Fruit fly (Drosophila melanogaster) whole organism, adult: Measurements from ENCODE around the gene Hasp.

ENCODE experiments used
- CG11617 ChIP-seq: fragments of 200-800 bp; sonication (Bioruptor generic); optimal IDR thresholded peaks from 2 replicates; lab custom pipeline; 2017; ENCODE audit warnings: mild to moderate bottlenecking, missing biosample characterization, missing genetic modification reagents, missing genetic modification characterization
- CG12768 ChIP-seq: fragments of 200-800 bp; sonication (Bioruptor generic); optimal IDR thresholded peaks from 2 replicates; lab custom pipeline; 2017; ENCODE audit warnings: missing biosample characterization, missing genetic modification characterization, mild to moderate bottlenecking, moderate library complexity, missing genetic modification reagents
- CG14711 ChIP-seq: fragments of 200-800 bp; sonication (Bioruptor generic); optimal IDR thresholded peaks from 2 replicates; lab custom pipeline; 2018; ENCODE audit warnings: missing biosample characterization, mild to moderate bottlenecking, missing genetic modification characterization, moderate library complexity
- CG1620 ChIP-seq: fragments of 200-800 bp; sonication (Bioruptor generic); optimal IDR thresholded peaks from 2 replicates; lab custom pipeline; 2016; ENCODE audit warnings: missing biosample characterization, missing genetic modification characterization
- CG33017 ChIP-seq: fragments of 200-800 bp; sonication (Bioruptor generic); optimal IDR thresholded peaks from 2 replicates; lab custom pipeline; 2018; ENCODE audit warnings: missing biosample characterization, mild to moderate bottlenecking, missing genetic modification characterization, moderate library complexity
- CG5204 ChIP-seq: fragments of 200-800 bp; sonication (Bioruptor generic); optimal IDR thresholded peaks from 2 replicates; lab custom pipeline; 2016; ENCODE audit warnings: missing biosample characterization, missing genetic modification characterization
- CG7045 ChIP-seq: fragments of 200-800 bp; sonication (Bioruptor generic); optimal IDR thresholded peaks from 2 replicates; lab custom pipeline; 2017; ENCODE audit warnings: missing biosample characterization, mild to moderate bottlenecking, missing genetic modification characterization
- CG7101 ChIP-seq: fragments of 200-800 bp; sonication (Bioruptor generic); optimal IDR thresholded peaks from 2 replicates; lab custom pipeline; 2018; ENCODE audit warnings: missing biosample characterization, mild to moderate bottlenecking, missing genetic modification characterization, moderate library complexity
- Clk ChIP-seq: fragments of 200-800 bp; sonication (Bioruptor generic); optimal IDR thresholded peaks from 2 replicates; lab custom pipeline; 2017; ENCODE audit warnings: missing biosample characterization, missing genetic modification characterization
- Crg-1 ChIP-seq: fragments of 200-800 bp; sonication (Bioruptor generic); optimal IDR thresholded peaks from 2 replicates; lab custom pipeline; 2016; ENCODE audit warnings: missing biosample characterization, missing genetic modification characterization
- Hr96 ChIP-seq: fragments of 200-800 bp; sonication (Bioruptor generic); optimal IDR thresholded peaks from 2 replicates; lab custom pipeline; 2016; ENCODE audit warnings: missing biosample characterization, missing genetic modification characterization
- Mnt ChIP-seq: fragments of 200-800 bp; sonication (Bioruptor generic); optimal IDR thresholded peaks from 2 replicates; lab custom pipeline; 2016; ENCODE audit warnings: missing biosample characterization, mild to moderate bottlenecking, missing genetic modification characterization
- bab1 ChIP-seq: fragments of 200-800 bp; sonication (Bioruptor generic); optimal IDR thresholded peaks from 3 replicates; lab custom pipeline; 2019; ENCODE audit warnings: missing biosample characterization, mild to moderate bottlenecking, missing genetic modification characterization, moderate library complexity
- cic ChIP-seq: fragments of 200-800 bp; sonication (Bioruptor generic); optimal IDR thresholded peaks from 2 replicates; lab custom pipeline; 2017; ENCODE audit warnings: missing biosample characterization, mild to moderate bottlenecking, missing genetic modification characterization, moderate library complexity
- cnc ChIP-seq, 2 experiments: fragments of >200 bp; optimal IDR thresholded peaks; 2 replicates each; lab custom pipeline; 2017
- kay ChIP-seq: fragments of 200-800 bp; sonication (Bioruptor generic); peaks from one replicate; lab custom pipeline; 2016; ENCODE audit warnings: missing biosample characterization, missing genetic modification characterization, borderline replicate concordance
- ovo ChIP-seq: fragments of 200-800 bp; sonication (Bioruptor generic); optimal IDR thresholded peaks from 2 replicates; lab custom pipeline; 2016; ENCODE audit warnings: missing biosample characterization, missing genetic modification characterization
- pad ChIP-seq: fragments of 200-800 bp; sonication (Bioruptor generic); optimal IDR thresholded peaks from 3 replicates; lab custom pipeline; 2017; ENCODE audit warnings: missing biosample characterization, missing genetic modification characterization, mild to moderate bottlenecking, moderate library complexity, missing genetic modification reagents
- tj ChIP-seq: fragments of 200-800 bp; sonication (Bioruptor generic); optimal IDR thresholded peaks from 3 replicates; lab custom pipeline; 2017; ENCODE audit warnings: missing biosample characterization, mild to moderate bottlenecking, missing genetic modification characterization, moderate library complexity
- toe ChIP-seq: fragments of 200-800 bp; sonication (Bioruptor generic); optimal IDR thresholded peaks from 2 replicates; lab custom pipeline; 2016; ENCODE audit warnings: missing biosample characterization, missing genetic modification characterization

Hasp gene

dm6 chr2L:19543010-19543564 lies 26.1 kb upstream of the Hasp start:
- no peak for TF ChIP-seq ovo (GFP tag; lab: Kevin White, UChicago)
- no peak for TF ChIP-seq Mnt (GFP tag; lab: Kevin White, UChicago)
- TF ChIP-seq pad (GFP tag; lab: Kevin White, UChicago): no peak
- TF ChIP-seq CG1620 (GFP tag; lab: Kevin White, UChicago): no peak
- TF ChIP-seq CG11617: no peak
- no peak for TF ChIP-seq CG5204
- no peak for TF ChIP-seq CG12768 (GFP tag; lab: Kevin White, UChicago)
- TF ChIP-seq cnc (optimal IDR thresholded peaks at IDR 0.05; lab: Kevin White, UChicago): no peak
- no peak for TF ChIP-seq CG7101 (tag; lab: Kevin White, UChicago)
- TF ChIP-seq Hr96 (GFP tag; lab: Kevin White, UChicago): no peak
- TF ChIP-seq kay (GFP tag; lab: Kevin White, UChicago): peak; percentile 48
- TF ChIP-seq CG14711: no peak
- TF ChIP-seq toe: no peak
- no peak for TF ChIP-seq cic (GFP tag; lab: Kevin White, UChicago)
- peak; percentile 21 for TF ChIP-seq CG33017 (tag; lab: Kevin White, UChicago)
- no peak for TF ChIP-seq Crg-1 (GFP tag; lab: Kevin White, UChicago)

dm6 chr2L:19542268-19542773 lies 25.3 kb upstream of the Hasp start:
- TF ChIP-seq Crg-1 (GFP tag; lab: Kevin White, UChicago) (no peak), CG5204 (no peak), cic (GFP tag; lab: Kevin White, UChicago) (no peak), toe (no peak), CG1620 (GFP tag; lab: Kevin White, UChicago) (peak; percentile 8), CG7101 (tag; lab: Kevin White, UChicago) (peak; percentile 14), cnc (optimal IDR thresholded peaks at IDR 0.05; lab: Kevin White, UChicago) (peak; percentile 41 to 89), Mnt (GFP tag; lab: Kevin White, UChicago) (peak; percentile 34), kay (GFP tag; lab: Kevin White, UChicago) (peak; percentile 95), bab1 (GFP tag; lab: Kevin White, UChicago) (peak; percentile 60), CG11617 (peak; percentile 22)

dm6 chr2L:19540307-19540706 lies 23.3 kb upstream of the Hasp start, which contains the start of gene CG13081:
Gene CG13081, plus strand, starts transcription at chr2L:19540607.
- no peak for TF ChIP-seq pad (GFP tag; lab: Kevin White, UChicago)
- no peak for TF ChIP-seq CG11617
- no peak for TF ChIP-seq kay (GFP tag; lab: Kevin White, UChicago)

dm6 chr2L:19537779-19538456 lies 20.9 kb upstream of the Hasp start, which contains the start of gene CG13082:
Gene CG13082, plus strand, starts transcription at chr2L:19538425.
- no peak for TF ChIP-seq Crg-1 (GFP tag; lab: Kevin White, UChicago)
- TF ChIP-seq kay (GFP tag; lab: Kevin White, UChicago): no peak
- TF ChIP-seq tj (GFP tag; lab: Kevin White, UChicago): no peak
- TF ChIP-seq Clk (GFP tag; lab: Kevin White, UChicago): no peak
- no peak for TF ChIP-seq CG14711
- no peak for TF ChIP-seq cic (GFP tag; lab: Kevin White, UChicago)
- no peak for TF ChIP-seq CG11617
- TF ChIP-seq toe: no peak
- no peak for TF ChIP-seq CG7101 (tag; lab: Kevin White, UChicago)
- TF ChIP-seq CG12768 (GFP tag; lab: Kevin White, UChicago): no peak
- no peak for TF ChIP-seq cnc (optimal IDR thresholded peaks at IDR 0.05; lab: Kevin White, UChicago)
- no peak for TF ChIP-seq CG33017 (tag; lab: Kevin White, UChicago)

- TF ChIP-seq cic (GFP tag; lab: Kevin White, UChicago): no peak
- no peak for TF ChIP-seq CG14711
- TF ChIP-seq CG5204: no peak
- TF ChIP-seq CG1620 (GFP tag; lab: Kevin White, UChicago): no peak
- TF ChIP-seq Clk (GFP tag; lab: Kevin White, UChicago): no peak
- no peak for TF ChIP-seq kay (GFP tag; lab: Kevin White, UChicago)
- no peak for TF ChIP-seq toe
- TF ChIP-seq CG11617: no peak
- TF ChIP-seq ovo (GFP tag; lab: Kevin White, UChicago): no peak
- no peak for TF ChIP-seq Crg-1 (GFP tag; lab: Kevin White, UChicago)
- TF ChIP-seq cnc (optimal IDR thresholded peaks at IDR 0.05; lab: Kevin White, UChicago): no peak
- TF ChIP-seq CG33017 (tag; lab: Kevin White, UChicago): no peak
- no peak for TF ChIP-seq bab1 (GFP tag; lab: Kevin White, UChicago)
- no peak for TF ChIP-seq Hr96 (GFP tag; lab: Kevin White, UChicago)
- no peak for TF ChIP-seq pad (GFP tag; lab: Kevin White, UChicago)
- no peak for TF ChIP-seq Mnt (GFP tag; lab: Kevin White, UChicago)
Measured at dm6 chr2L:19535234-19535633, 18.2 kb upstream of the Hasp start, which contains the start of gene CG31697. Gene CG31697, plus strand, starts transcription at chr2L:19535448.

- TF ChIP-seq Crg-1 (GFP tag; lab: Kevin White, UChicago) (peak; percentile 89), Hr96 (GFP tag; lab: Kevin White, UChicago) (peak; percentile 79), CG33017 (tag; lab: Kevin White, UChicago) (peak; percentile 88), CG5204 (peak; percentile 67), pad (GFP tag; lab: Kevin White, UChicago) (peak; percentile 75), bab1 (GFP tag; lab: Kevin White, UChicago) (peak; percentile 78), ovo (GFP tag; lab: Kevin White, UChicago) (peak; percentile 72), cic (GFP tag; lab: Kevin White, UChicago) (peak; percentile 30), CG14711 (peak; percentile 81), cnc (optimal IDR thresholded peaks at IDR 0.05; lab: Kevin White, UChicago) (no peak), Mnt (GFP tag; lab: Kevin White, UChicago) (peak; percentile 85), toe (peak; percentile 75), CG1620 (GFP tag; lab: Kevin White, UChicago) (peak; percentile 71), CG12768 (GFP tag; lab: Kevin White, UChicago) (peak; percentile 88), tj (GFP tag; lab: Kevin White, UChicago) (peak; percentile 36), CG7045 (peak; percentile 78), Clk (GFP tag; lab: Kevin White, UChicago) (peak; percentile 35), CG7101 (tag; lab: Kevin White, UChicago) (peak; percentile 88), kay (GFP tag; lab: Kevin White, UChicago) (no peak), CG11617 (peak; percentile 68)
Measured at dm6 chr2L:19533247-19533646, 16.2 kb upstream of the Hasp start, which contains the start of gene CG33116. Gene CG33116, plus strand, starts transcription at chr2L:19533479.
